Fruit fly (Drosophila melanogaster) S2 (cell line): ENCODE data around the gene Shal.

Source experiments
- CG8478 ChIP-seq: fragments of >200 bp; optimal IDR thresholded peaks from 2 replicates; lab custom pipeline; 2018
- CTCF ChIP-seq, 2 experiments: fragments of >200 bp; optimal IDR thresholded peaks; 2 replicates each; lab custom pipeline; 2018

DNA sequence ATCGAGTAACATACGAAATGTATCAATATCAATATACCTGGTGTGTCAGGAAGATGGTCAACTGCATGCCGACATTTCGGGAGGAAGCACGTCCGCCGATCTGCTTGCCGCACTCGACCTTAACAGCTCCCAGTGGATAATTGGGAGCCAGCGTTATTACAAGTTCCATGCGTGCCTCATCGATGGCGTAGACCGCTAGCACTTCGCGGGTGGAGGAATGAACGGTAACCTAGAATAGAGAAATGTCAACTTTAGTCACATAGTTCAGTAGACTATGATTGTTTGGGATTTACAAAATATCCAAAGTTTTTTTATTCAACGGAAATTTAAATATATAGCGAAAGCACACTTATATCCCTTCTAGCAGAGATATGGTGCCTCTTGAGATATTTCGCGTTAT lies 39.6 kb downstream of the Shal start, which contains the start of the genes CG46435 and Rcd7:
- TF ChIP-seq CTCF (optimal IDR thresholded peaks at IDR 0.05; lab: Kevin White, UChicago) (no peak), CG8478 (no peak)
